Worm (Caenorhabditis elegans): Measurements from ENCODE around the gene skp-1.

The skp-1 gene

DNA sequence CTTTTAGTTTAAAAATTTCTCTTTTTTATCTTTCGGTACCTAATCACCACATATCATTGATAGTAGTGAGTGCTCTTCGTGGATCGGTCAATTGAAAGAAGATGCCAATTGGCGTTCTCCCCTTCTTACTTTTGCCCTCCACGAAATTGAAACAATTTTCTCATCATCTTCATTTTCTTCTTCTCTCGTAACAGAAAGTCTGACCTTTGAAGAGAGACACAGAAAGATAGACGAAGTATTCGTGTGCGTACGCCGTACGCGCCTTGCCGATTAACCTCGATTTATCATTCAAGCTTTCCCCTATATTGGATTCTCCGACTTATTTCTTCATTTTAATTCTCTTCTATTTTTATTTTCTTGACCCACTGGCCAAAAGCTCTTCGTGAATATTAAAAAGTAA lies 32.2 kb downstream of the skp-1 start:
- TF ChIP-seq scrt-1 (GFP tag; IDR thresholded peaks at IDR 0.05) (no peak), hmg-4 (GFP tag; optimal IDR thresholded peaks at IDR 0.05) (no peak), ets-7 (tag; optimal IDR thresholded peaks at IDR 0.05) (no peak), ama-1 (optimal IDR thresholded peaks at IDR 0.05) (no peak), pes-1 (GFP tag; IDR thresholded peaks at IDR 0.05) (no peak), sea-1 (GFP tag; conservative IDR thresholded peaks at IDR 0.05) (no peak), tra-4 (tag; optimal IDR thresholded peaks at IDR 0.05) (no peak), F13C5.2 (tag; optimal IDR thresholded peaks at IDR 0.05) (no peak), aly-1 (tag; optimal IDR thresholded peaks at IDR 0.05) (no peak), ceh-36 (tag; optimal IDR thresholded peaks at IDR 0.05) (no peak), B0310.2 (tag; optimal IDR thresholded peaks at IDR 0.05) (no peak)

DNA sequence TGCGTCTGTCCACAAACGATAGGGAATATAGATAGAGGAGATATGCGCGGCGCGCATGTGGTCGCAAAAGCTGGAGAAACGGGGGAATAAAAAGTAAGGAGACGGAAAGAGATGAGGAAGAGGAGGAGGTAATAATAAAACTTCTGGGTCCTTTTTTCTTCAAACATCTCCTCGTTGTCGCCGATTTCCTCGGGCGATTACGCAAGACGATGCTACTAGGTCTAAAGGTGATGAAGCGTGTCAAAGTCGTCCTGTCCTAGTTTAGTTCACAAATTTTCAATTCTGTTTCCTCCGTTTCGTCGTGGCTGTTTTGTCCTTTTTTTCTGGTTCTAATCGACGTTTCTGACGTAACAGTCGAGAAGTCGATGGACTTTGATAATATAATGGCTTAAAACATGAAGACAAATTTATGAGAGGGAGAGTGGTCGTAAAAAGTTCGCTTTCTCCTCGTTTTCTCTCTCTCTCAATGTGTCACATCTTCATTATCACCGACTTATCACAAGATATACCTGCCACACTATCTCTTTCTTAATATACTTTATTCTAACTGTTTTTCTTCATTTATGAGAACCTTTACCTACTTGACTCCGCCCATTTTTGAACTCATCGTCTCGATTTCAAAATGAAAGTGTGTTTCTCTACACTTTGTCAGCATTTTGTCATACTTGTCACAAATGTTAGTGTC lies 35.4 kb downstream of the skp-1 start:
- TF ChIP-seq ets-7 (tag; optimal IDR thresholded peaks at IDR 0.05) (no peak), scrt-1 (GFP tag; IDR thresholded peaks at IDR 0.05) (0 out of 2 replicates have a peak, but pooled peaks have one; percentile 44)

DNA sequence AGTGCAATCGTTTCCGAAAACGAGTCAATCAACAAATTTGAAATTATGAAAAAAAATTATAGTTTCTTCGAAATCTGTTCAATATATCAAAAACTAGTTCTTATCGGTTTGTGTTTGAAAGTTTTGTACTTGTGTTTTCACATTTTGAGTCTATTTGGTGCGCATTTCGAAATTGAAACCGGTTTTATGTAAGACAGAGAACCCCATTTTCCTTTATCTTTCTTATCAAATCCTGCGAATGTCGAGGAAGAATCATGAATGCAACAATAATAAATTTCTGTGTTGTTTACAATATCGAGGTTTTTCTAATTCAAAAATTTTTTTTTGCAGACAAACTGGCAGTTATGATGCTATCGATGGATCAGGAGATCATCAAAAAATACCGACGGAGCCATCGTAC lies 37.6 kb downstream of the skp-1 start:
- TF ChIP-seq ama-1 (optimal IDR thresholded peaks at IDR 0.05) = no peak
- TF ChIP-seq tra-4 (tag; optimal IDR thresholded peaks at IDR 0.05) = no peak

DNA sequence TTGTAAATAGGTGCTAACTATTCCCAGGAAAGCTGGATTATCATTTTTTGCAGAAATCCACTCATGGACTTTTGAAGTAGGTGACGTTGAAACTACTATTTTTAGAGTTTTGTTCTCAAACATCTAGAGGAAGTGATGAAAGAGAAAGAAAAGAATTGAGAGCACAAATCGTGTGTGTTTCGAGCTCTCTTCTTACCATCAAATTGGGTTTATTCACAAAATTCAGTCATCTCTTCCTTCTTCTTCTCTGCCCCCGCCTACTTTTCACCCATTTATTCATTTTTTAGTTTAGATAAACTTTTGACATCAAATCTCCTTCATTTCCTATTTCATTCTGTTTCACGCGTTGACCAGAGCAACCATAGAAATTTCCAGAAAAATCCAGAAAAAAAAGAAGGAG lies 41.6 kb downstream of the skp-1 start, which contains the start of gene W05E10.2:
TSS of gene W05E10.2 (plus strand) at position 301 of the 400 bp plus-strand sequence.
- TF ChIP-seq F13C5.2 (tag; optimal IDR thresholded peaks at IDR 0.05) = no peak
- TF ChIP-seq hmbx-1 (tag; optimal IDR thresholded peaks at IDR 0.05) = no peak
- TF ChIP-seq tbx-37 (GFP tag; conservative IDR thresholded peaks at IDR 0.05) = no peak
- TF ChIP-seq scrt-1 (GFP tag; IDR thresholded peaks at IDR 0.05) = no peak
- TF ChIP-seq ets-7 (tag; optimal IDR thresholded peaks at IDR 0.05) = no peak
- no peak for TF ChIP-seq pes-1 (GFP tag; IDR thresholded peaks at IDR 0.05)
- TF ChIP-seq hnd-1 (tag; optimal IDR thresholded peaks at IDR 0.05) = no peak
- TF ChIP-seq tbx-11 (GFP tag; IDR thresholded peaks at IDR 0.05) = no peak
- TF ChIP-seq aly-1 (tag; optimal IDR thresholded peaks at IDR 0.05) = no peak
- TF ChIP-seq ceh-13 (GFP tag; optimal IDR thresholded peaks at IDR 0.05) = no peak
- no peak for TF ChIP-seq B0310.2 (tag; optimal IDR thresholded peaks at IDR 0.05)
- no peak for TF ChIP-seq tra-4 (tag; optimal IDR thresholded peaks at IDR 0.05)

DNA sequence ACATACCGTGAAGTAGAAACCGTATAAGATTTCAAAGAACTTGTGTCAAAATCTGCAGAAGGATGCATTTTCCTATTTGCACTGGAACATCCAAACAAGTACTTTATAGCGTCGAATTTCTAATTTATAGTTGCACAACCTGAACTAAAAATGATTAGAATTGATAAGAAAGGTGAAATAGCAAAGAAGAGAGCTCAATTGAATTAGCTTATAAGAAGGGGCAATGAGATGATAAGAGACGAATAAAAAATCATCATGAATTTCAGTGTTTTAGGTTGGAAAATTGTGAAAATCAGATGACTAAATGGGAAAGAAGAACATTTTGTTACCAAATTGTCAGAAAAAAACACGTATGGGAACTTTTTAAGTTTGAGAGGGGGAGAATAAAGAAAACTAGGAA lies 46.3 kb downstream of the skp-1 start, which contains the start of gene W05E10.1:
TSS of gene W05E10.1 (minus strand) at position 139 of the 400 bp plus-strand sequence.
- TF ChIP-seq F13C5.2 (tag; optimal IDR thresholded peaks at IDR 0.05) = no peak
- TF ChIP-seq sea-1 (GFP tag; conservative IDR thresholded peaks at IDR 0.05) = no peak
- TF ChIP-seq scrt-1 (GFP tag; IDR thresholded peaks at IDR 0.05) = no peak
- TF ChIP-seq ets-7 (tag; optimal IDR thresholded peaks at IDR 0.05) = no peak
- no peak for TF ChIP-seq flt-1 (GFP tag; IDR thresholded peaks at IDR 0.05)
- no peak for TF ChIP-seq hmbx-1 (tag; optimal IDR thresholded peaks at IDR 0.05)
- no peak for TF ChIP-seq ceh-36 (tag; optimal IDR thresholded peaks at IDR 0.05)
- TF ChIP-seq ceh-13 (GFP tag; optimal IDR thresholded peaks at IDR 0.05) = no peak
- no peak for TF ChIP-seq aly-1 (tag; optimal IDR thresholded peaks at IDR 0.05)
- TF ChIP-seq tbx-11 (GFP tag; IDR thresholded peaks at IDR 0.05) = no peak

DNA sequence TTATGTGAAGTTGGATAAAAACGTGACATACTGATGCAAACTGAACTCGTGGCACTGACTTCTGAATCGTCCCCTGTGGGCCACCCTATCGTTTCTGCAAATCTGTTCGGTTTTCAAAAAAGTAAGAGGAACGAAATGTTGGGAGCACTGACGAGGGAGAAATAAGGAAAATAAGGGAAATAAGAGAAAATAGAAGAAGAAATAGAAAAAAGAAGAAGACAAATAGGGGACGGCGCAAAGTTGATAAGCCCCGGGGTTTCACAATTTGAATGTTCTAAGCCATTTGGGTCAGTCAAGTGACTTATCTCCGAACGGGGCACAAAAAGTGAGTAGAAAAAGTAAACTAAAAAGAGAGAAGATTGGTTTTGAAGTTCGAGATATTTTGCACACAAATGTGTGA lies 50.3 kb downstream of the skp-1 start, which contains the start of gene W05E10.5:
TSS of gene W05E10.5 (minus strand) at position 101 of the 400 bp plus-strand sequence.
- no peak for TF ChIP-seq ets-7 (tag; optimal IDR thresholded peaks at IDR 0.05)
- TF ChIP-seq ama-1 (optimal IDR thresholded peaks at IDR 0.05) = no peak
- TF ChIP-seq hnd-1 (tag; optimal IDR thresholded peaks at IDR 0.05) = no peak
- TF ChIP-seq hmbx-1 (tag; optimal IDR thresholded peaks at IDR 0.05) = no peak
- TF ChIP-seq flt-1 (GFP tag; IDR thresholded peaks at IDR 0.05) = no peak
- no peak for TF ChIP-seq tra-4 (tag; optimal IDR thresholded peaks at IDR 0.05)
- TF ChIP-seq tbx-37 (GFP tag; conservative IDR thresholded peaks at IDR 0.05) = no peak
- no peak for TF ChIP-seq scrt-1 (GFP tag; IDR thresholded peaks at IDR 0.05)
- no peak for TF ChIP-seq ceh-36 (tag; optimal IDR thresholded peaks at IDR 0.05)
- no peak for TF ChIP-seq hmg-4 (GFP tag; optimal IDR thresholded peaks at IDR 0.05)
- no peak for TF ChIP-seq sea-1 (GFP tag; conservative IDR thresholded peaks at IDR 0.05)

DNA sequence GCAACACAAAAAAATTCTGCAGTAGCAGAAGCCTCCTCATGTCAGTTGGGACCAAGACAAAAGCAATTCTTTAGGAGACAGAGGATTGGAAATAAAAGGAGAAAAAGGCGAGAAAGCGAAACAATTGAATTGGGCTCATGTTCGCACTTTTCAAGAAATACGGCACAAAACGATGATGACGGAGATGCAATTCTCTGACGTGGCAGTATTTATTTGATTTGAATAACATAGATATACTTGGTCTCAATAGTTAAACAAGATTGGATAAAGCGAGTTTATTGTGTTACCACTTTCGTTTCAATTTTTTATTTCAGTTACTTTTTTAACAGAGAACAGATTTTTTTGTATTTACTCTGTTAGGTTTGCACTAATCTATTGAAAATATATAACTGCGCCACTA lies 52.2 kb downstream of the skp-1 start:
- no peak for TF ChIP-seq hmbx-1 (tag; optimal IDR thresholded peaks at IDR 0.05)
